Worm (Caenorhabditis elegans) whole organism, L4 larva: ENCODE measurements around the gene T24B8.7.

Experiments
- F10B5.3 ChIP-seq: sonication (generic microtip); optimal IDR thresholded peaks from 2 replicates; lab custom pipeline; 2016; ENCODE audit warnings: mild to moderate bottlenecking, missing genetic modification characterization, missing compliant biosample characterization
- F26F4.8 ChIP-seq: fragments of 200-800 bp; sonication (Bioruptor generic); conservative IDR thresholded peaks from 2 replicates; pipeline ENCODE4 v1.3.6; 2022; ENCODE audit warnings: missing genetic modification characterization, missing compliant biosample characterization
- F49E8.2 ChIP-seq: sonication (generic microtip); optimal IDR thresholded peaks from 2 replicates; lab custom pipeline; 2016; ENCODE audit warnings: missing compliant biosample characterization, mild to moderate bottlenecking, missing genetic modification characterization, borderline replicate concordance
- R02D3.7 ChIP-seq: fragments of 150-350 bp; sonication (generic microtip); optimal IDR thresholded peaks from 3 replicates; lab custom pipeline; 2014; ENCODE audit warnings: missing biosample characterization, missing genetic modification characterization
- T20F7.1 ChIP-seq: fragments of 200-800 bp; sonication (Bioruptor generic); optimal IDR thresholded peaks from 2 replicates; lab custom pipeline; 2018; ENCODE audit warnings: mild to moderate bottlenecking, missing genetic modification characterization, missing compliant biosample characterization
- Y105C5A.15 ChIP-seq: fragments of 200-800 bp; sonication (Bioruptor generic); IDR thresholded peaks from 2 replicates; pipeline ENCODE4 v1.3.6; 2022; ENCODE audit warnings: missing genetic modification characterization, missing compliant biosample characterization
- Y48G9A.11 ChIP-seq: fragments of 200-800 bp; sonication (Bioruptor generic); IDR thresholded peaks from 2 replicates; pipeline ENCODE4 v1.3.6; 2022; ENCODE audit warnings: missing genetic modification reagents, missing genetic modification characterization, missing compliant biosample characterization
- Y5F2A.4 ChIP-seq: fragments of 200-800 bp; sonication (Bioruptor generic); optimal IDR thresholded peaks from 2 replicates; lab custom pipeline; 2018; ENCODE audit warnings: mild to moderate bottlenecking, missing genetic modification characterization, missing compliant biosample characterization
- aha-1 ChIP-seq: fragments of 150-350 bp; peaks from one replicate; lab custom pipeline; 2014; ENCODE audit warnings: missing biosample characterization, missing genetic modification characterization
- ama-1 ChIP-seq: fragments of 150-350 bp; optimal IDR thresholded peaks from 2 replicates; lab custom pipeline; 2014; ENCODE audit warnings: inconsistent platforms, mixed read lengths
- ceh-28 ChIP-seq: fragments of 150-350 bp; optimal IDR thresholded peaks from 2 replicates; lab custom pipeline; 2014; ENCODE audit warnings: missing biosample characterization, missing genetic modification reagents, missing genetic modification characterization
- ceh-32 ChIP-seq: sonication (generic microtip); optimal IDR thresholded peaks from 2 replicates; lab custom pipeline; 2016; ENCODE audit warnings: mild to moderate bottlenecking, missing genetic modification characterization, missing compliant biosample characterization; ENCODE audit not compliant: poor library complexity
- ceh-44 ChIP-seq: fragments of 200-800 bp; sonication (Bioruptor generic); IDR thresholded peaks from 2 replicates; pipeline ENCODE4 v1.3.6; 2022; ENCODE audit warnings: missing genetic modification reagents, missing genetic modification characterization, missing compliant biosample characterization
- ceh-82 ChIP-seq: sonication (generic microtip); optimal IDR thresholded peaks from 2 replicates; lab custom pipeline; 2017; ENCODE audit warnings: missing biosample characterization, missing genetic modification characterization
- cey-2 ChIP-seq: sonication (generic microtip); optimal IDR thresholded peaks from 3 replicates; lab custom pipeline; 2017; ENCODE audit warnings: missing genetic modification characterization, mild to moderate bottlenecking, missing compliant biosample characterization, antibody characterized with exemption, borderline replicate concordance; ENCODE audit not compliant: insufficient read depth
- daf-12 ChIP-seq: fragments of 150-350 bp; optimal IDR thresholded peaks from 2 replicates; lab custom pipeline; 2014; ENCODE audit warnings: missing biosample characterization, missing genetic modification reagents, missing genetic modification characterization
- daf-16 ChIP-seq, 3 experiments: sonication (generic microtip); optimal IDR thresholded peaks; 2 replicates each; lab custom pipeline; 2016 to 2017; ENCODE audit warnings: missing genetic modification characterization in 3 of 3, missing genetic modification reagents in 3 of 3, mild to moderate bottlenecking in 2 of 3, missing compliant biosample characterization in 2 of 3, missing biosample characterization in 1 of 3, moderate library complexity in 1 of 3
- daf-19 ChIP-seq: fragments of 200-800 bp; sonication (Bioruptor generic); conservative IDR thresholded peaks from 2 replicates; pipeline ENCODE4 v1.3.6; 2022; ENCODE audit warnings: missing genetic modification characterization, missing compliant biosample characterization
- daf-8 ChIP-seq: fragments of 200-800 bp; sonication (Bioruptor generic); IDR thresholded peaks from 2 replicates; pipeline ENCODE4 v1.3.6; 2022; ENCODE audit warnings: missing genetic modification characterization, missing compliant biosample characterization
- dpl-1 ChIP-seq: fragments of 150-350 bp; optimal IDR thresholded peaks from 2 replicates; lab custom pipeline; 2014; ENCODE audit warnings: missing biosample characterization, missing genetic modification reagents, missing genetic modification characterization
- dve-1 ChIP-seq: sonication (generic microtip); optimal IDR thresholded peaks from 2 replicates; lab custom pipeline; 2017; ENCODE audit warnings: antibody characterized with exemption, mild to moderate bottlenecking, missing genetic modification characterization, missing compliant biosample characterization; ENCODE audit not compliant: insufficient read depth
- fos-1 ChIP-seq: fragments of 150-350 bp; optimal IDR thresholded peaks from 2 replicates; lab custom pipeline; 2014; ENCODE audit warnings: missing biosample characterization, missing genetic modification characterization
- hif-1 ChIP-seq, 2 experiments: sonication (generic microtip); optimal IDR thresholded peaks; 2 replicates each; lab custom pipeline; 2016 to 2017; ENCODE audit warnings: missing compliant biosample characterization in 2 of 2, missing genetic modification characterization in 2 of 2, missing genetic modification reagents in 2 of 2, missing genotype in 2 of 2, mild to moderate bottlenecking in 1 of 2
- hlh-30 ChIP-seq: sonication (generic microtip); optimal IDR thresholded peaks from 2 replicates; lab custom pipeline; 2017; ENCODE audit warnings: antibody characterized with exemption, mild to moderate bottlenecking, missing genetic modification characterization, missing compliant biosample characterization; ENCODE audit not compliant: insufficient read depth
- lim-7 ChIP-seq: fragments of 200-800 bp; sonication (Bioruptor generic); IDR thresholded peaks from 2 replicates; pipeline ENCODE4 v1.3.6; 2022; ENCODE audit warnings: missing genetic modification characterization, missing compliant biosample characterization
- lin-13 ChIP-seq: fragments of 150-350 bp; optimal IDR thresholded peaks from 2 replicates; lab custom pipeline; 2014; ENCODE audit warnings: missing biosample characterization, missing genetic modification reagents, missing genetic modification characterization
- lin-38 ChIP-seq: fragments of 200-800 bp; sonication (Bioruptor generic); IDR thresholded peaks from 2 replicates; pipeline ENCODE4 v1.3.6; 2022; ENCODE audit warnings: missing genetic modification reagents, missing genetic modification characterization, missing compliant biosample characterization
- lir-3 ChIP-seq: sonication (generic microtip); optimal IDR thresholded peaks from 2 replicates; lab custom pipeline; 2016; ENCODE audit warnings: mild to moderate bottlenecking, missing genetic modification characterization, missing compliant biosample characterization
- lsy-2 ChIP-seq, 2 experiments: fragments of 150-350 bp in 1 of 2; sonication (generic microtip) in 1 of 2; optimal IDR thresholded peaks; 2 replicates each; lab custom pipeline; 2014 to 2017; ENCODE audit warnings: missing biosample characterization in 2 of 2, missing genetic modification characterization in 2 of 2
- mes-2 ChIP-seq: sonication (generic microtip); optimal IDR thresholded peaks from 2 replicates; lab custom pipeline; 2016; ENCODE audit warnings: missing genotype, mild to moderate bottlenecking, missing genetic modification characterization, missing compliant biosample characterization; ENCODE audit not compliant: poor library complexity, severe bottlenecking
- nhr-11 ChIP-seq: fragments of 150-350 bp; optimal IDR thresholded peaks from 2 replicates; lab custom pipeline; 2014; ENCODE audit warnings: missing biosample characterization, missing genetic modification characterization
- nhr-111 ChIP-seq: fragments of 200-800 bp; sonication (Bioruptor generic); optimal IDR thresholded peaks from 2 replicates; lab custom pipeline; 2018; ENCODE audit warnings: mild to moderate bottlenecking, missing genetic modification characterization, missing compliant biosample characterization
- nhr-237 ChIP-seq: sonication (generic microtip); optimal IDR thresholded peaks from 2 replicates; lab custom pipeline; 2017; ENCODE audit warnings: missing biosample characterization, missing genetic modification characterization
- nhr-25 ChIP-seq: sonication (generic microtip); optimal IDR thresholded peaks from 2 replicates; lab custom pipeline; 2017; ENCODE audit warnings: missing genetic modification characterization, mild to moderate bottlenecking, missing compliant biosample characterization, antibody characterized with exemption, moderate library complexity, borderline replicate concordance; ENCODE audit not compliant: insufficient read depth
- nhr-28 ChIP-seq: fragments of 150-350 bp; optimal IDR thresholded peaks from 2 replicates; lab custom pipeline; 2014; ENCODE audit warnings: missing biosample characterization, missing genetic modification characterization
- nhr-48 ChIP-seq: sonication (generic microtip); optimal IDR thresholded peaks from 2 replicates; lab custom pipeline; 2016; ENCODE audit warnings: mild to moderate bottlenecking, missing genetic modification characterization, missing compliant biosample characterization
- nhr-6 ChIP-seq: fragments of 150-350 bp; optimal IDR thresholded peaks from 2 replicates; lab custom pipeline; 2014; ENCODE audit warnings: missing biosample characterization, missing genetic modification characterization
- nhr-77 ChIP-seq: fragments of 150-350 bp; optimal IDR thresholded peaks from 2 replicates; lab custom pipeline; 2014; ENCODE audit warnings: missing biosample characterization, missing genetic modification characterization
- rbr-2 ChIP-seq: sonication (generic microtip); optimal IDR thresholded peaks from 2 replicates; lab custom pipeline; 2016; ENCODE audit warnings: missing genotype, missing genetic modification characterization, missing compliant biosample characterization
- set-16 ChIP-seq: fragments of 200-800 bp; sonication (Bioruptor generic); IDR thresholded peaks from 2 replicates; pipeline ENCODE4 v1.3.6; 2022; ENCODE audit warnings: missing genetic modification reagents, missing genetic modification characterization, missing compliant biosample characterization
- skn-1 ChIP-seq: fragments of 150-350 bp; optimal IDR thresholded peaks from 2 replicates; lab custom pipeline; 2014; ENCODE audit warnings: missing biosample characterization, missing genetic modification characterization
- tag-97 ChIP-seq: fragments of 200-800 bp; sonication (Bioruptor generic); IDR thresholded peaks from 2 replicates; pipeline ENCODE4 v1.3.6; 2022; ENCODE audit warnings: missing genetic modification characterization, missing compliant biosample characterization
- tra-1 ChIP-seq: fragments of 200-800 bp; sonication (Bioruptor generic); IDR thresholded peaks from 2 replicates; pipeline ENCODE4 v1.3.6; 2022; ENCODE audit warnings: missing genetic modification reagents, missing genetic modification characterization, missing compliant biosample characterization
- unc-39 ChIP-seq: sonication (generic microtip); optimal IDR thresholded peaks from 2 replicates; lab custom pipeline; 2017; ENCODE audit warnings: missing biosample characterization, missing genetic modification characterization
- zag-1 ChIP-seq: fragments of 150-350 bp; optimal IDR thresholded peaks from 2 replicates; lab custom pipeline; 2014; ENCODE audit warnings: missing biosample characterization, missing genetic modification characterization
- zfp-2 ChIP-seq: sonication (generic microtip); optimal IDR thresholded peaks from 2 replicates; lab custom pipeline; 2016; ENCODE audit warnings: mild to moderate bottlenecking, missing genetic modification characterization, missing compliant biosample characterization
- zfp-3 ChIP-seq: fragments of 200-800 bp; sonication (Bioruptor generic); conservative IDR thresholded peaks from 2 replicates; pipeline ENCODE4 v1.3.6; 2022; ENCODE audit warnings: missing genetic modification reagents, missing genetic modification characterization, missing compliant biosample characterization
- ztf-11 ChIP-seq: fragments of 150-350 bp; optimal IDR thresholded peaks from 2 replicates; lab custom pipeline; 2014; ENCODE audit warnings: missing biosample characterization, missing genetic modification characterization
- ztf-7 ChIP-seq: fragments of 150-350 bp; optimal IDR thresholded peaks from 2 replicates; lab custom pipeline; 2014; ENCODE audit warnings: missing biosample characterization, missing genetic modification characterization

The T24B8.7 gene

ce11 chrII:9061099-9061498, 7.6 kb upstream of the T24B8.7 start, which contains the start of gene T24B8.3:
TSS of gene T24B8.3 (minus strand) at chrII:9061137.
- TF ChIP-seq Y48G9A.11 (GFP tag; lab: Robert Waterston, UW) = no peak
- TF ChIP-seq ceh-28 (tag; lab: Kevin White, UChicago) = no peak
- no peak for TF ChIP-seq daf-16 (GFP tag; optimal IDR thresholded peaks at IDR 0.05; lab: Kevin White, UChicago)
- TF ChIP-seq daf-16 (tag; optimal IDR thresholded peaks at IDR 0.05; lab: Kevin White, UChicago) = peak; percentile 45
- TF ChIP-seq F10B5.3 = no peak
- TF ChIP-seq mes-2 = peak; percentile 25
- peak in 1 of 2 experiments; percentile 58 for TF ChIP-seq lsy-2 (tag; optimal IDR thresholded peaks at IDR 0.05; lab: Kevin White, UChicago)
- no peak for TF ChIP-seq ztf-11
- TF ChIP-seq dve-1 (tag; lab: Kevin White, UChicago) = peak; percentile 20
- no peak for TF ChIP-seq daf-8 (GFP tag; lab: Robert Waterston, UW)
- TF ChIP-seq aha-1 (tag; lab: Kevin White, UChicago) = peak; percentile 95
- peak; percentile 1 for TF ChIP-seq dpl-1 (GFP tag; lab: Kevin White, UChicago)
- TF ChIP-seq daf-19 (GFP tag; lab: Robert Waterston, UW) = no peak
- peak; percentile 9 for TF ChIP-seq hlh-30 (tag; lab: Kevin White, UChicago)
- no peak for TF ChIP-seq lin-13 (GFP tag; lab: Kevin White, UChicago)
- TF ChIP-seq hif-1 (tag; optimal IDR thresholded peaks at IDR 0.05; lab: Kevin White, UChicago) = no peak
- TF ChIP-seq, all 104 proteins: peak for 7

DNA sequence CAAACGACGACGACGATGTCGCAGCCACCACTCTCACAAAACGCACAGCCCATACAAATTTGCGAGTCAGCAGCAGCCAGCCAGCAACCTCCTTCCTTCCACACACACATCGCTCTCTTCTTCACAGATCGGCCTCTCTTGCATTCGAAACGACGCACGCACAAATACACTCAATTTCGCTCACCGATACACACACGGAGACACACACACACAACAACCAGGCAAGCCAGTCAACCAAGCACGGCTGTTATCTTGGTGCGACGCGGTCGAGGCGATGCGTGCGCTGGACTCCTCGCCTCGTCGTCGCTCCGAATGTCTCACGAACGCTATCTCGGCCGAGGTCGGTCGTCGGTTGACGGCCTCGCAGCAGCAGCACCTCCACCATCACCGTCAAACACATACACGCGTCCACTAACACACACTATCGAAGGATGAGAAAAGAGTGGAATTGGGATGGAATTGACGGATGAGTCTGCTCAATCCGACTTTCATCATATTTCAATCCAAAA, 6.9 kb upstream of the T24B8.7 start:
- TF ChIP-seq ceh-32 (no peak), lir-3 (tag; lab: Kevin White, UChicago) (peak; percentile 9), lim-7 (GFP tag; lab: Robert Waterston, UW) (0 out of 2 replicates have a peak, but pooled peaks have one; percentile 44), rbr-2 (tag; lab: Kevin White, UChicago) (peak; percentile 96), nhr-237 (tag; lab: Kevin White, UChicago) (no peak), nhr-6 (tag; lab: Kevin White, UChicago) (peak; percentile 95), ceh-44 (GFP tag; lab: Robert Waterston, UW) (peak; percentile 43; the same call in 1 of the 2 replicates), ama-1 (lab: Kevin White, UChicago) (no peak), tag-97 (no peak), ceh-82 (no peak), R02D3.7 (tag; lab: Kevin White, UChicago) (no peak), skn-1 (no peak), F49E8.2 (tag; lab: Kevin White, UChicago) (no peak), Y105C5A.15 (GFP tag; lab: Robert Waterston, UW) (no peak), zfp-3 (GFP tag; lab: Robert Waterston, UW) (peak; percentile 75; the same call in 1 of the 2 replicates), dve-1 (tag; lab: Kevin White, UChicago) (peak; percentile 98), ztf-7 (tag; lab: Kevin White, UChicago) (peak; percentile 33), cey-2 (no peak), nhr-25 (peak; percentile 94), F26F4.8 (no peak), T20F7.1 (GFP tag; lab: Kevin White, UChicago) (peak; percentile 84), lin-13 (GFP tag; lab: Kevin White, UChicago) (peak; percentile 93), tra-1 (GFP tag; lab: Robert Waterston, UW) (peak; percentile 70), unc-39 (tag; lab: Kevin White, UChicago) (no peak), zag-1 (tag; lab: Kevin White, UChicago) (peak; percentile 47), nhr-11 (peak; percentile 95), lin-38 (GFP tag; lab: Robert Waterston, UW) (peak; percentile 83), daf-12 (tag; lab: Kevin White, UChicago) (no peak), Y5F2A.4 (no peak), set-16 (GFP tag; lab: Robert Waterston, UW) (peak; percentile 97), nhr-28 (tag; lab: Kevin White, UChicago) (peak; percentile 89), zfp-2 (peak; percentile 56), nhr-111 (GFP tag; lab: Kevin White, UChicago) (peak; percentile 58), nhr-77 (tag; lab: Kevin White, UChicago) (peak; percentile 96), fos-1 (tag; lab: Kevin White, UChicago) (no peak), Y48G9A.11 (GFP tag; lab: Robert Waterston, UW) (no peak), nhr-48 (tag; lab: Kevin White, UChicago) (peak; percentile 81)
